Fruit fly (Drosophila melanogaster) whole organism, embryonic: Measurements from ENCODE around the gene CG34244.

ENCODE experiments used
- CG10147 ChIP-seq: fragments of 200-800 bp; sonication (Bioruptor generic); optimal IDR thresholded peaks from 2 replicates; lab custom pipeline; 2019; ENCODE audit warnings: missing biosample characterization, mild to moderate bottlenecking, missing genetic modification characterization, moderate library complexity
- CG10565 ChIP-seq: fragments of 200-800 bp; sonication (Bioruptor generic); optimal IDR thresholded peaks from 3 replicates; lab custom pipeline; 2016; ENCODE audit warnings: missing biosample characterization, mild to moderate bottlenecking, missing genetic modification characterization
- CG10654 ChIP-seq: fragments of 200-800 bp; sonication (Bioruptor generic); optimal IDR thresholded peaks from 2 replicates; lab custom pipeline; 2016; ENCODE audit warnings: missing biosample characterization, missing genetic modification characterization
- CG11560 ChIP-seq: fragments of 200-800 bp; sonication (Bioruptor generic); IDR thresholded peaks from 3 replicates; pipeline ENCODE4 v1.3.6; 2022; ENCODE audit warnings: missing biosample characterization, missing genetic modification characterization
- CG12769 ChIP-seq: fragments of 200-800 bp; sonication (Bioruptor generic); optimal IDR thresholded peaks from 2 replicates; lab custom pipeline; 2019; ENCODE audit warnings: missing biosample characterization, mild to moderate bottlenecking, missing genetic modification characterization, moderate library complexity
- CG14050 ChIP-seq: fragments of 200-800 bp; sonication (Bioruptor generic); IDR thresholded peaks from 3 replicates; pipeline ENCODE4 v1.3.6; 2022; ENCODE audit warnings: missing biosample characterization, missing genetic modification characterization
- CG15514 ChIP-seq: fragments of 200-800 bp; sonication (Bioruptor generic); optimal IDR thresholded peaks from 3 replicates; lab custom pipeline; 2017; ENCODE audit warnings: missing biosample characterization, missing genetic modification characterization, mild to moderate bottlenecking, moderate library complexity, missing genetic modification reagents
- CG1647 ChIP-seq: fragments of 200-800 bp; sonication (Bioruptor generic); optimal IDR thresholded peaks from 3 replicates; lab custom pipeline; 2016; ENCODE audit warnings: missing biosample characterization, missing genetic modification characterization
- CG16779 ChIP-seq: fragments of 200-800 bp; sonication (Bioruptor generic); IDR thresholded peaks from 2 replicates; pipeline ENCODE4 v1.3.6; 2022; ENCODE audit warnings: missing biosample characterization, missing genetic modification characterization
- CG30020 ChIP-seq: fragments of 200-800 bp; optimal IDR thresholded peaks from 2 replicates; lab custom pipeline; 2019; ENCODE audit warnings: missing biosample characterization, mild to moderate bottlenecking, missing genetic modification characterization, moderate library complexity
- CG3726 ChIP-seq: fragments of 200-800 bp; sonication (Bioruptor generic); IDR thresholded peaks from 3 replicates; pipeline ENCODE4, ENCODE4 v1.3.6; 2022; ENCODE audit warnings: missing biosample characterization, missing genetic modification characterization
- CG42726 ChIP-seq: fragments of 200-800 bp; sonication (Bioruptor generic); IDR thresholded peaks from 2 replicates; pipeline ENCODE4 v1.3.6; 2022; ENCODE audit warnings: missing biosample characterization, missing genetic modification characterization; ENCODE audit not compliant: partially characterized antibody
- CG4282 ChIP-seq: fragments of 200-800 bp; sonication (Bioruptor generic); optimal IDR thresholded peaks from 2 replicates; lab custom pipeline; 2016; ENCODE audit warnings: missing biosample characterization, missing genetic modification characterization
- CG4360 ChIP-seq: fragments of 200-800 bp; sonication (Bioruptor generic); IDR thresholded peaks from 2 replicates; pipeline ENCODE4 v1.3.6; 2022; ENCODE audit warnings: missing biosample characterization, missing genetic modification characterization
- CG4617 ChIP-seq: fragments of 200-800 bp; sonication (Bioruptor generic); optimal IDR thresholded peaks from 3 replicates; lab custom pipeline; 2016; ENCODE audit warnings: missing biosample characterization, missing genetic modification characterization, borderline replicate concordance
- CG8281 ChIP-seq: fragments of 200-800 bp; sonication (Bioruptor generic); optimal IDR thresholded peaks from 2 replicates; lab custom pipeline; 2018; ENCODE audit warnings: missing biosample characterization, mild to moderate bottlenecking, missing genetic modification characterization, moderate library complexity
- CG8388 ChIP-seq: fragments of 200-800 bp; sonication (Bioruptor generic); optimal IDR thresholded peaks from 2 replicates; lab custom pipeline; 2019; ENCODE audit warnings: missing biosample characterization, mild to moderate bottlenecking, missing genetic modification characterization, moderate library complexity
- CG9609 ChIP-seq: fragments of 200-800 bp; sonication (Bioruptor generic); optimal IDR thresholded peaks from 3 replicates; lab custom pipeline; 2016; ENCODE audit warnings: missing biosample characterization, missing genetic modification characterization
- CTCF ChIP-seq: fragments of 200-800 bp; sonication (Bioruptor generic); optimal IDR thresholded peaks from 2 replicates; lab custom pipeline; 2017; ENCODE audit warnings: missing biosample characterization, mild to moderate bottlenecking, missing genetic modification characterization, moderate library complexity
- ERR ChIP-seq: fragments of 200-800 bp; sonication (Bioruptor generic); optimal IDR thresholded peaks from 2 replicates; lab custom pipeline; 2016; ENCODE audit warnings: missing biosample characterization, missing genetic modification characterization
- Fer2 ChIP-seq: fragments of 200-800 bp; sonication (Bioruptor generic); optimal IDR thresholded peaks from 2 replicates; lab custom pipeline; 2018; ENCODE audit warnings: missing biosample characterization, mild to moderate bottlenecking, missing genetic modification characterization, moderate library complexity
- HLH3B ChIP-seq: fragments of 200-800 bp; sonication (Bioruptor generic); IDR thresholded peaks from 2 replicates; pipeline ENCODE4 v1.3.6; 2022; ENCODE audit warnings: missing biosample characterization, missing genetic modification characterization
- Hand ChIP-seq: fragments of 200-800 bp; sonication (Bioruptor generic); optimal IDR thresholded peaks from 2 replicates; lab custom pipeline; 2017; ENCODE audit warnings: mild to moderate bottlenecking, missing biosample characterization, missing genetic modification reagents, missing genetic modification characterization
- HmgZ ChIP-seq: fragments of 200-800 bp; sonication (Bioruptor generic); optimal IDR thresholded peaks from 2 replicates; lab custom pipeline; 2018; ENCODE audit warnings: missing biosample characterization, mild to moderate bottlenecking, missing genetic modification characterization
- Hsf ChIP-seq: fragments of 200-800 bp; sonication (Bioruptor generic); optimal IDR thresholded peaks from 3 replicates; lab custom pipeline; 2016; ENCODE audit warnings: missing biosample characterization, missing genetic modification characterization
- Lhr ChIP-seq: fragments of 200-800 bp; sonication (Bioruptor generic); optimal IDR thresholded peaks from 3 replicates; lab custom pipeline; 2017; ENCODE audit warnings: mild to moderate bottlenecking, missing biosample characterization, missing genetic modification reagents, missing genetic modification characterization
- MTF-1 ChIP-seq: fragments of 200-800 bp; sonication (Bioruptor generic); optimal IDR thresholded peaks from 2 replicates; lab custom pipeline; 2018; ENCODE audit warnings: missing biosample characterization, mild to moderate bottlenecking, missing genetic modification characterization, borderline replicate concordance
- Spps ChIP-seq: fragments of 200-800 bp; sonication (Bioruptor generic); optimal IDR thresholded peaks from 2 replicates; lab custom pipeline; 2018; ENCODE audit warnings: missing biosample characterization, mild to moderate bottlenecking, missing genetic modification characterization
- Sry-β ChIP-seq: fragments of 200-800 bp; sonication (Bioruptor generic); optimal IDR thresholded peaks from 2 replicates; lab custom pipeline; 2018; ENCODE audit warnings: missing biosample characterization, mild to moderate bottlenecking, missing genetic modification characterization, moderate library complexity
- Sry-δ ChIP-seq: fragments of 200-800 bp; sonication (Bioruptor generic); optimal IDR thresholded peaks from 2 replicates; lab custom pipeline; 2016; ENCODE audit warnings: missing biosample characterization, missing genetic modification characterization
- Tbp ChIP-seq: fragments of >200 bp; optimal IDR thresholded peaks from 2 replicates; lab custom pipeline; 2018; ENCODE audit warnings: missing biosample characterization, missing genetic modification characterization
- az2 ChIP-seq: fragments of 200-800 bp; sonication (Bioruptor generic); optimal IDR thresholded peaks from 3 replicates; lab custom pipeline; 2016; ENCODE audit warnings: missing biosample characterization, missing genetic modification characterization
- cato ChIP-seq: fragments of 200-800 bp; sonication (Bioruptor generic); optimal IDR thresholded peaks from 2 replicates; lab custom pipeline; 2016; ENCODE audit warnings: missing biosample characterization, missing genetic modification characterization, borderline replicate concordance
- chn ChIP-seq: fragments of 200-800 bp; sonication (Bioruptor generic); optimal IDR thresholded peaks from 2 replicates; lab custom pipeline; 2016; ENCODE audit warnings: missing biosample characterization, missing genetic modification characterization
- crol ChIP-seq: fragments of 200-800 bp; sonication (Bioruptor generic); IDR thresholded peaks from 2 replicates; pipeline ENCODE4 v1.3.6; 2022; ENCODE audit warnings: missing biosample characterization, missing genetic modification characterization
- cwo ChIP-seq: fragments of 200-800 bp; sonication (Bioruptor generic); optimal IDR thresholded peaks from 3 replicates; lab custom pipeline; 2017; ENCODE audit warnings: missing biosample characterization, missing genetic modification characterization, mild to moderate bottlenecking, moderate library complexity, missing genetic modification reagents
- dati ChIP-seq: fragments of 200-800 bp; sonication (Bioruptor generic); IDR thresholded peaks from 2 replicates; pipeline ENCODE4 v1.3.6; 2022; ENCODE audit warnings: missing biosample characterization, missing genetic modification characterization
- klu ChIP-seq: fragments of 200-800 bp; sonication (Bioruptor generic); IDR thresholded peaks from 2 replicates; pipeline ENCODE4 v1.3.6; 2022; ENCODE audit warnings: missing biosample characterization, missing genetic modification characterization
- mld ChIP-seq: fragments of 200-800 bp; sonication (Bioruptor generic); IDR thresholded peaks from 3 replicates; pipeline ENCODE4 v1.3.6; 2022; ENCODE audit warnings: missing biosample characterization, missing genetic modification characterization; ENCODE audit not compliant: partially characterized antibody
- prd ChIP-seq, 3 experiments: fragments of >200 bp in 2 of 3; fragments of 200-800 bp in 1 of 3; sonication (Bioruptor generic) in 1 of 3; optimal IDR thresholded peaks in 2 of 3; IDR thresholded peaks in 1 of 3; 2 replicates in 2 of 3; 3 replicates in 1 of 3; pipeline versions ENCODE4 v1.3.6 to Lab custom; 2017 to 2022; ENCODE audit warnings: missing biosample characterization in 1 of 3, missing genetic modification characterization in 1 of 3
- run ChIP-seq: fragments of 200-800 bp; sonication (Bioruptor generic); optimal IDR thresholded peaks from 3 replicates; lab custom pipeline; 2018; ENCODE audit warnings: missing biosample characterization, mild to moderate bottlenecking, missing genetic modification characterization
- seq ChIP-seq: fragments of 200-800 bp; sonication (Bioruptor generic); IDR thresholded peaks from 2 replicates; pipeline ENCODE4 v1.3.6; 2022; ENCODE audit warnings: missing biosample characterization, missing genetic modification characterization
- so ChIP-seq: fragments of 200-800 bp; sonication (Bioruptor generic); IDR thresholded peaks from 3 replicates; pipeline ENCODE4 v1.3.6; 2022; ENCODE audit warnings: missing biosample characterization, missing genetic modification characterization
- tio ChIP-seq: fragments of 200-800 bp; sonication (Bioruptor generic); optimal IDR thresholded peaks from 2 replicates; lab custom pipeline; 2017; ENCODE audit warnings: missing biosample characterization, missing genetic modification characterization, inconsistent platforms
- tna ChIP-seq: fragments of 200-800 bp; sonication (Bioruptor generic); IDR thresholded peaks from 2 replicates; pipeline ENCODE4 v1.3.6; 2022; ENCODE audit warnings: missing biosample characterization, missing genetic modification characterization; ENCODE audit not compliant: partially characterized antibody
- tup ChIP-seq: fragments of 200-800 bp; sonication (Bioruptor generic); optimal IDR thresholded peaks from 2 replicates; lab custom pipeline; 2016; ENCODE audit warnings: missing biosample characterization, mild to moderate bottlenecking, missing genetic modification characterization, moderate library complexity
- unpg ChIP-seq: fragments of 200-800 bp; sonication (Bioruptor generic); optimal IDR thresholded peaks from 3 replicates; lab custom pipeline; 2018; ENCODE audit warnings: missing biosample characterization, mild to moderate bottlenecking, missing genetic modification characterization, moderate library complexity

The CG34244 gene

dm6 chr3L:14272109-14273070, 36.6 kb upstream of the CG34244 start (continued):
- TF ChIP-seq CG15514 (GFP tag; lab: Kevin White, UChicago) (peak; percentile 55), Hsf (GFP tag; lab: Kevin White, UChicago) (peak; percentile 55), CG10147 (GFP tag; lab: Kevin White, UChicago) (peak; percentile 89), crol (peak; percentile 89), CG30020 (tag; lab: Kevin White, UChicago) (peak; percentile 73), chn (no peak), prd (optimal IDR thresholded peaks at IDR 0.05; lab: Kevin White, UChicago) (no peak), prd (GFP tag; IDR thresholded peaks at IDR 0.05; lab: Robert Waterston, UW) (peak; percentile 82), ERR (GFP tag; lab: Kevin White, UChicago) (no peak), unpg (GFP tag; lab: Kevin White, UChicago) (peak; percentile 92), MTF-1 (GFP tag; lab: Kevin White, UChicago) (peak; percentile 57), HmgZ (tag; lab: Kevin White, UChicago) (peak; percentile 52), CG16779 (GFP tag; lab: Robert Waterston, UW) (no peak), cato (GFP tag; lab: Kevin White, UChicago) (peak; percentile 82), klu (GFP tag; lab: Robert Waterston, UW) (peak; percentile 61; the same call in 1 of the 2 replicates), tup (no peak), Sry-β (peak; percentile 43), dati (GFP tag; lab: Robert Waterston, UW) (no peak), CG4617 (peak; percentile 52), mld (GFP tag; lab: Robert Waterston, UW) (no peak), Fer2 (tag; lab: Kevin White, UChicago) (peak; percentile 30), run (peak; percentile 87), CG4282 (GFP tag; lab: Kevin White, UChicago) (no peak), CG42726 (GFP tag; lab: Robert Waterston, UW) (no peak), HLH3B (GFP tag; lab: Robert Waterston, UW) (peak; percentile 68), CG10565 (peak; percentile 44), CG12769 (no peak), CG8281 (tag; lab: Kevin White, UChicago) (peak; percentile 77), Tbp (GFP tag; lab: Kevin White, UChicago) (no peak), Hand (GFP tag; lab: Kevin White, UChicago) (peak; percentile 79), tio (GFP tag; lab: Kevin White, UChicago) (peak; percentile 93), CG10654 (GFP tag; lab: Kevin White, UChicago) (peak; percentile 66), CG9609 (GFP tag; lab: Kevin White, UChicago) (peak; percentile 11), CG11560 (tag; lab: Robert Waterston, UW) (peak; percentile 33; the same call in 1 of the 3 replicates), CTCF (peak; percentile 41), tna (no peak), CG3726 (GFP tag; lab: Robert Waterston, UW) (0 out of 3 replicates have a peak, but pooled peaks have one; percentile 41), so (GFP tag; lab: Robert Waterston, UW) (no peak), Sry-δ (GFP tag; lab: Kevin White, UChicago) (no peak), Spps (peak; percentile 82), CG1647 (GFP tag; lab: Kevin White, UChicago) (no peak), seq (GFP tag; lab: Robert Waterston, UW) (peak; percentile 66), cwo (GFP tag; lab: Kevin White, UChicago) (peak; percentile 71), CG8388 (GFP tag; lab: Kevin White, UChicago) (peak; percentile 93), Lhr (GFP tag; lab: Kevin White, UChicago) (peak; percentile 80), az2 (GFP tag; lab: Kevin White, UChicago) (peak; percentile 91), CG14050 (GFP tag; lab: Robert Waterston, UW) (peak; percentile 50; the same call in 2 of the 3 replicates), CG4360 (GFP tag; lab: Robert Waterston, UW) (peak; percentile 85)
